Worm (Caenorhabditis elegans) whole organism, late embryonic: ENCODE data around the gene coq-6.

Source experiments
- C08G9.2 ChIP-seq: sonication (generic microtip); optimal IDR thresholded peaks from 2 replicates; lab custom pipeline; 2016; ENCODE audit warnings: mild to moderate bottlenecking, missing genetic modification characterization, moderate library complexity, missing compliant biosample characterization
- C38D4.7 ChIP-seq: fragments of 200-800 bp; sonication (Bioruptor generic); optimal IDR thresholded peaks from 2 replicates; lab custom pipeline; 2018; ENCODE audit warnings: mild to moderate bottlenecking, missing genetic modification characterization, moderate library complexity, missing compliant biosample characterization
- T23F11.4 ChIP-seq: fragments of 200-800 bp; sonication (Bioruptor generic); optimal IDR thresholded peaks from 2 replicates; lab custom pipeline; 2018; ENCODE audit warnings: mild to moderate bottlenecking, missing genetic modification characterization, missing compliant biosample characterization
- Y22D7AL.16 ChIP-seq: sonication (generic microtip); optimal IDR thresholded peaks from 2 replicates; lab custom pipeline; 2016; ENCODE audit warnings: missing genetic modification characterization, missing compliant biosample characterization
- ahr-1 ChIP-seq: sonication (generic microtip); optimal IDR thresholded peaks from 2 replicates; lab custom pipeline; 2016; ENCODE audit warnings: missing genetic modification characterization, missing compliant biosample characterization
- ama-1 ChIP-seq: fragments of 150-350 bp; optimal IDR thresholded peaks from 2 replicates; lab custom pipeline; 2014
- ceh-14 ChIP-seq: sonication (generic microtip); optimal IDR thresholded peaks from 2 replicates; lab custom pipeline; 2016; ENCODE audit warnings: missing genotype, missing genetic modification characterization, missing compliant biosample characterization
- ceh-18 ChIP-seq: sonication (generic microtip); optimal IDR thresholded peaks from 2 replicates; lab custom pipeline; 2016; ENCODE audit warnings: missing genetic modification characterization, missing compliant biosample characterization
- ceh-19 ChIP-seq: fragments of 200-800 bp; sonication (Bioruptor generic); optimal IDR thresholded peaks from 2 replicates; lab custom pipeline; 2018; ENCODE audit warnings: mild to moderate bottlenecking, missing genetic modification characterization, missing compliant biosample characterization
- ceh-2 ChIP-seq: sonication (generic microtip); optimal IDR thresholded peaks from 2 replicates; lab custom pipeline; 2016; ENCODE audit warnings: missing genotype, missing genetic modification characterization, missing compliant biosample characterization
- ceh-22 ChIP-seq: sonication (generic microtip); optimal IDR thresholded peaks from 2 replicates; lab custom pipeline; 2017; ENCODE audit warnings: missing biosample characterization, missing genetic modification characterization
- ceh-24 ChIP-seq: sonication (generic microtip); optimal IDR thresholded peaks from 2 replicates; lab custom pipeline; 2016; ENCODE audit warnings: mild to moderate bottlenecking, missing genetic modification characterization, missing compliant biosample characterization
- ceh-45 ChIP-seq: fragments of 200-800 bp; sonication (Bioruptor generic); IDR thresholded peaks from 2 replicates; pipeline ENCODE4 v1.3.6; 2022; ENCODE audit warnings: missing genetic modification reagents, missing genetic modification characterization, missing compliant biosample characterization
- ceh-48 ChIP-seq: sonication (generic microtip); optimal IDR thresholded peaks from 2 replicates; lab custom pipeline; 2016; ENCODE audit warnings: missing genetic modification characterization, inconsistent platforms, missing compliant biosample characterization
- dmd-4 ChIP-seq: sonication (generic microtip); optimal IDR thresholded peaks from 2 replicates; lab custom pipeline; 2016; ENCODE audit warnings: borderline replicate concordance, missing genetic modification characterization, missing compliant biosample characterization
- dve-1 ChIP-seq: sonication (generic microtip); optimal IDR thresholded peaks from 2 replicates; lab custom pipeline; 2017; ENCODE audit warnings: antibody characterized with exemption, mild to moderate bottlenecking, missing genetic modification characterization, missing compliant biosample characterization
- elt-2 ChIP-seq: sonication (generic microtip); optimal IDR thresholded peaks from 2 replicates; lab custom pipeline; 2016; ENCODE audit warnings: missing genetic modification reagents, missing genetic modification characterization, missing compliant biosample characterization
- fax-1 ChIP-seq: sonication (generic microtip); optimal IDR thresholded peaks from 2 replicates; lab custom pipeline; 2016; ENCODE audit warnings: missing genotype, missing genetic modification characterization, missing compliant biosample characterization
- gmeb-2 ChIP-seq: sonication (generic microtip); optimal IDR thresholded peaks from 2 replicates; lab custom pipeline; 2016; ENCODE audit warnings: missing genetic modification characterization, inconsistent platforms, missing compliant biosample characterization
- lim-6 ChIP-seq: sonication (generic microtip); optimal IDR thresholded peaks from 2 replicates; lab custom pipeline; 2016; ENCODE audit warnings: missing genetic modification characterization, missing compliant biosample characterization
- lin-11 ChIP-seq: fragments of 200-800 bp; sonication (Bioruptor generic); optimal IDR thresholded peaks from 2 replicates; lab custom pipeline; 2018; ENCODE audit warnings: mild to moderate bottlenecking, missing genetic modification characterization, missing compliant biosample characterization
- madf-2 ChIP-seq: sonication (generic microtip); optimal IDR thresholded peaks from 2 replicates; lab custom pipeline; 2017; ENCODE audit warnings: missing genetic modification characterization, missing compliant biosample characterization
- mec-3 ChIP-seq: sonication (generic microtip); optimal IDR thresholded peaks from 2 replicates; lab custom pipeline; 2016; ENCODE audit warnings: borderline replicate concordance, missing genetic modification characterization, missing compliant biosample characterization
- nfya-1 ChIP-seq: sonication (generic microtip); optimal IDR thresholded peaks from 2 replicates; lab custom pipeline; 2017; ENCODE audit warnings: missing genetic modification characterization, mild to moderate bottlenecking, missing compliant biosample characterization, antibody characterized with exemption, moderate library complexity
- nhr-11 ChIP-seq: fragments of 150-350 bp; optimal IDR thresholded peaks from 2 replicates; lab custom pipeline; 2014; ENCODE audit warnings: missing biosample characterization, missing genetic modification characterization
- npax-4 ChIP-seq: sonication (generic microtip); optimal IDR thresholded peaks from 2 replicates; lab custom pipeline; 2016; ENCODE audit warnings: missing genetic modification characterization, missing compliant biosample characterization
- pha-2 ChIP-seq: sonication (generic microtip); optimal IDR thresholded peaks from 2 replicates; lab custom pipeline; 2017; ENCODE audit warnings: mild to moderate bottlenecking, missing genetic modification characterization, missing compliant biosample characterization
- pqm-1 ChIP-seq: sonication (generic microtip); optimal IDR thresholded peaks from 2 replicates; lab custom pipeline; 2016; ENCODE audit warnings: missing genetic modification characterization, missing compliant biosample characterization
- ref-2 ChIP-seq: sonication (generic microtip); optimal IDR thresholded peaks from 2 replicates; lab custom pipeline; 2016; ENCODE audit warnings: missing genetic modification characterization, missing compliant biosample characterization
- rnt-1 ChIP-seq: sonication (generic microtip); optimal IDR thresholded peaks from 2 replicates; lab custom pipeline; 2016; ENCODE audit warnings: missing genetic modification characterization, missing compliant biosample characterization
- tbx-2 ChIP-seq: sonication (generic microtip); optimal IDR thresholded peaks from 2 replicates; lab custom pipeline; 2016; ENCODE audit warnings: missing genetic modification characterization, missing compliant biosample characterization
- tbx-7 ChIP-seq: sonication (generic microtip); optimal IDR thresholded peaks from 2 replicates; lab custom pipeline; 2016; ENCODE audit warnings: missing genotype, missing genetic modification characterization, missing compliant biosample characterization
- unc-3 ChIP-seq, 2 experiments: fragments of 200-800 bp in 1 of 2; sonication (Bioruptor generic) in 1 of 2; sonication (generic microtip) in 1 of 2; conservative IDR thresholded peaks in 1 of 2; optimal IDR thresholded peaks in 1 of 2; 2 replicates each; pipeline versions ENCODE4 v1.3.6 to Lab custom; 2016 to 2022; ENCODE audit warnings: missing compliant biosample characterization in 2 of 2, missing genetic modification characterization in 2 of 2, missing genetic modification reagents in 1 of 2
- unc-42 ChIP-seq: sonication (generic microtip); optimal IDR thresholded peaks from 2 replicates; lab custom pipeline; 2016; ENCODE audit warnings: missing genotype, missing genetic modification characterization, missing compliant biosample characterization
- unc-55 ChIP-seq: sonication (generic microtip); optimal IDR thresholded peaks from 2 replicates; lab custom pipeline; 2017; ENCODE audit warnings: missing biosample characterization, missing genetic modification reagents, missing genetic modification characterization
- unc-86 ChIP-seq: sonication (generic microtip); optimal IDR thresholded peaks from 2 replicates; lab custom pipeline; 2016; ENCODE audit warnings: missing genetic modification characterization, missing compliant biosample characterization
- ztf-16 ChIP-seq: sonication (generic microtip); optimal IDR thresholded peaks from 2 replicates; lab custom pipeline; 2017; ENCODE audit warnings: missing genetic modification characterization, missing compliant biosample characterization

coq-6 gene

DNA sequence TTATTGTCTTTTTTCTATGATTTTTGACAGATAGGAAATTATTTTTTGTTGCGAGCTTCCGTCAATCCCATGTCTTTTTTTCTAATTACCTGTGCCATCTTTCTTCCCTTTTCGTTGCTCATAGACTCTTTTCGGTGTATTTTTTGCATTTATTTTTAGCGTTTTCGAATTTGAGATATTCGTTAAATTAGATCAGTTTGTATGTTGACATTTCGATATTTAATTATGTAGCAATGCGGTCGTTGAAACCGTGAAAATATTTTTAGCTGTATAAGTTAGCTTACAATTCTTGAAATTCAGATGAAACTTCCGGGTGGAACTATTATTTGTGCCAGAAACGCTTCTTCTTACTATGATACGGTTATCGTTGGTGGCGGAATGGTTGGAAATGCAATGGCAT lies at the start of gene coq-6:
Gene coq-6 (plus strand): TSS at position 301 of the 400 bp plus-strand sequence.
- TF ChIP-seq ztf-16 (tag; lab: Kevin White, UChicago): no peak
- no peak for TF ChIP-seq madf-2 (tag; lab: Kevin White, UChicago)
- TF ChIP-seq elt-2 (tag; lab: Kevin White, UChicago): no peak
- TF ChIP-seq nfya-1 (tag; lab: Kevin White, UChicago): no peak
- TF ChIP-seq ceh-2 (tag; lab: Kevin White, UChicago): no peak
- TF ChIP-seq unc-3 (GFP tag; conservative IDR thresholded peaks at IDR 0.05; lab: Robert Waterston, UW): no peak
- no peak for TF ChIP-seq unc-3 (tag; optimal IDR thresholded peaks at IDR 0.05; lab: Kevin White, UChicago)
- TF ChIP-seq C08G9.2 (tag; lab: Kevin White, UChicago): no peak
- TF ChIP-seq lin-11 (tag; lab: Kevin White, UChicago): no peak
- TF ChIP-seq pha-2 (tag; lab: Kevin White, UChicago): no peak
- no peak for TF ChIP-seq dve-1
- no peak for TF ChIP-seq ceh-22 (tag; lab: Kevin White, UChicago)
- no peak for TF ChIP-seq ref-2 (tag; lab: Kevin White, UChicago)
- TF ChIP-seq T23F11.4 (GFP tag; lab: Kevin White, UChicago): no peak
- no peak for TF ChIP-seq unc-55 (GFP tag; lab: Kevin White, UChicago)
- no peak for TF ChIP-seq Y22D7AL.16 (tag; lab: Kevin White, UChicago)
- TF ChIP-seq unc-86 (tag; lab: Kevin White, UChicago): no peak

DNA sequence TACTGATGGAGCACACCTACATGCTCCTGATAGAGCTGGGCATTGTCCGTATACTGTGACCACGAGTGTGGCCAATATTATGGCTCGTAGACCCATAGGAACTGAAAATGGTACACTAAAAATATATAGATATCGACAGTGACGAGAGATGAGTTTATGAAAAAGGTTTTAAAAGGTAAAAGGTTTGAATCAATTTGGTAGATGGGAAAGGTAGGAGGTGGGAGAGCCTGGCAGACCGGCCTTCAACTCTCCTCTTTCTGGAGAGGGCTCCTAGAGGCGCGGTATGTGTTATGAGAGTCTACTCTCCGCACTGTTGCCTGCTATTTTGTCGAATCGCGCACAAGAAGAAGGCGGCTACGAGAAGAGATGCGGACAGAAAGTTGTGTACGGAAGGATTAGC lies 49.1 kb upstream of the coq-6 start, which contains the start of gene lron-2:
Gene lron-2 (minus strand): TSS at position 101 of the 400 bp plus-strand sequence.
- TF ChIP-seq ceh-18 (no peak), lim-6 (tag; lab: Kevin White, UChicago) (no peak), mec-3 (tag; lab: Kevin White, UChicago) (no peak), ahr-1 (tag; lab: Kevin White, UChicago) (no peak), fax-1 (tag; lab: Kevin White, UChicago) (no peak), ceh-19 (GFP tag; lab: Kevin White, UChicago) (no peak), C08G9.2 (tag; lab: Kevin White, UChicago) (no peak), gmeb-2 (no peak), nhr-11 (no peak), nfya-1 (tag; lab: Kevin White, UChicago) (no peak), ceh-24 (tag; lab: Kevin White, UChicago) (no peak), pqm-1 (tag; lab: Kevin White, UChicago) (no peak), tbx-7 (tag; lab: Kevin White, UChicago) (no peak), unc-55 (GFP tag; lab: Kevin White, UChicago) (no peak), C38D4.7 (no peak), ceh-48 (tag; lab: Kevin White, UChicago) (no peak), dve-1 (no peak)

DNA sequence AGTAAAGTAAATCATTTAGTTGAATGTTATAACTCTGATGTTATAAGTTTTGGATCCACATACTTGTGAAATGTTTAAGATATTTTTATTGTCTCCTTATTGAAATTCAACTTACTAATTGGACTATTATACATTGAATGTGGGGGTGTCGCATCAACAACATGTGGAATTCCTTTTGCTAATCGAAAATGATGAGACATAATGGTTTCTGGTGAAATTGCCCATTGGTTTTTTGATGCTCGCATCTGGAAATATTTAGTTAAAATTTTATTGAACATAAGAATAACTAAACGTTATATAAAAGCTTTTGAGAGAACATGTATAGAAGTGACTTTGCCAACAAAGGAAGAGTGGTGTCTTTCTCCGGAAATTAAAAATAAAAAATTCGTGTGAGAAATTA lies 44.6 kb upstream of the coq-6 start, which contains the start of gene ZK682.7:
Gene ZK682.7 (minus strand): TSS at position 247 of the 400 bp plus-strand sequence.
- TF ChIP-seq tbx-2 (tag; lab: Kevin White, UChicago): no peak
- no peak for TF ChIP-seq dmd-4 (tag; lab: Kevin White, UChicago)
- no peak for TF ChIP-seq ceh-48 (tag; lab: Kevin White, UChicago)
- no peak for TF ChIP-seq lin-11 (tag; lab: Kevin White, UChicago)
- no peak for TF ChIP-seq npax-4 (tag; lab: Kevin White, UChicago)
- TF ChIP-seq ama-1: no peak
- no peak for TF ChIP-seq ceh-22 (tag; lab: Kevin White, UChicago)
- no peak for TF ChIP-seq C08G9.2 (tag; lab: Kevin White, UChicago)
- TF ChIP-seq ceh-14: no peak
- TF ChIP-seq unc-3 (GFP tag; conservative IDR thresholded peaks at IDR 0.05; lab: Robert Waterston, UW): no peak
- no peak for TF ChIP-seq unc-3 (tag; optimal IDR thresholded peaks at IDR 0.05; lab: Kevin White, UChicago)
- no peak for TF ChIP-seq unc-86 (tag; lab: Kevin White, UChicago)
- TF ChIP-seq unc-42 (tag; lab: Kevin White, UChicago): no peak
- no peak for TF ChIP-seq ceh-45 (GFP tag; lab: Robert Waterston, UW)
- TF ChIP-seq rnt-1 (tag; lab: Kevin White, UChicago): no peak
